Comparison of ENCODE assay signal across 1 fruit fly cellular context in genomic region chrX:590479-590878, dm6.
TF ChIP-seq lines count a peak whose summit lies in the region.

No protein-coding gene starts in this region.

TF ChIP-seq in whole organism, embryonic, 481 proteins besides CTCF, POLR2A, EP300 and RAD21 (continued from another document):
- TF ChIP-seq B-H1 (GFP tag; IDR thresholded peaks at IDR 0.05; lab: Robert Waterston, UW) (no peak), dpn (GFP tag; optimal IDR thresholded peaks at IDR 0.05; lab: Kevin White, UChicago) (no peak), CG1832 (GFP tag; optimal IDR thresholded peaks at IDR 0.05; lab: Kevin White, UChicago) (peak; percentile 86), fru (optimal IDR thresholded peaks at IDR 0.05; lab: Kevin White, UChicago) (no peak), zfh2 (GFP tag; optimal IDR thresholded peaks at IDR 0.05; lab: Kevin White, UChicago) (no peak), BEAF-32 (GFP tag; optimal IDR thresholded peaks at IDR 0.05; lab: Kevin White, UChicago) (no peak), schlank (tag; optimal IDR thresholded peaks at IDR 0.05; lab: Kevin White, UChicago) (no peak), CG10979 (tag; optimal IDR thresholded peaks at IDR 0.05; lab: Kevin White, UChicago) (no peak), CG2678 (tag; optimal IDR thresholded peaks at IDR 0.05; lab: Kevin White, UChicago) (no peak), twi (tag; optimal IDR thresholded peaks at IDR 0.05; lab: Kevin White, UChicago) (peak; percentile 13), CG7357 (GFP tag; IDR thresholded peaks at IDR 0.05; lab: Robert Waterston, UW) (no peak), CG7271 (tag; optimal IDR thresholded peaks at IDR 0.05; lab: Kevin White, UChicago) (no peak), CG13296 (GFP tag; optimal IDR thresholded peaks at IDR 0.05; lab: Kevin White, UChicago) (no peak), CG9817 (tag; optimal IDR thresholded peaks at IDR 0.05; lab: Kevin White, UChicago) (no peak), exex (tag; optimal IDR thresholded peaks at IDR 0.05; lab: Kevin White, UChicago) (no peak), D (optimal IDR thresholded peaks at IDR 0.05; lab: Kevin White, UChicago) (peak; percentile 97), D (GFP tag; optimal IDR thresholded peaks at IDR 0.05; lab: Kevin White, UChicago) (peak; percentile 38), BtbVII (GFP tag; optimal IDR thresholded peaks at IDR 0.05; lab: Kevin White, UChicago) (no peak), chinmo (GFP tag; IDR thresholded peaks at IDR 0.05; lab: Robert Waterston, UW; ENCODE audit: partially characterized antibody) (no peak), zfh1 (GFP tag; IDR thresholded peaks at IDR 0.05; lab: Robert Waterston, UW) (no peak), seq (GFP tag; IDR thresholded peaks at IDR 0.05; lab: Robert Waterston, UW) (peak; percentile 74; the same call in 1 of the 2 replicates), Scr (GFP tag; IDR thresholded peaks at IDR 0.05; lab: Robert Waterston, UW; ENCODE audit: partially characterized antibody) (no peak), insv (GFP tag; optimal IDR thresholded peaks at IDR 0.05; lab: Kevin White, UChicago) (no peak), hb (GFP tag; IDR thresholded peaks at IDR 0.05; lab: Robert Waterston, UW; ENCODE audit: partially characterized antibody) (no peak), zen (tag; optimal IDR thresholded peaks at IDR 0.05; lab: Kevin White, UChicago) (peak; percentile 20), HLH3B (GFP tag; IDR thresholded peaks at IDR 0.05; lab: Robert Waterston, UW) (no peak), crol (GFP tag; IDR thresholded peaks at IDR 0.05; lab: Robert Waterston, UW) (no peak), CG16815 (GFP tag; optimal IDR thresholded peaks at IDR 0.05; lab: Kevin White, UChicago) (no peak), CG12769 (tag; optimal IDR thresholded peaks at IDR 0.05; lab: Kevin White, UChicago) (no peak), CG8478 (optimal IDR thresholded peaks at IDR 0.05; lab: Kevin White, UChicago) (peak; percentile 84), CG12104 (GFP tag; optimal IDR thresholded peaks at IDR 0.05; lab: Kevin White, UChicago) (no peak), CG17802 (tag; optimal IDR thresholded peaks at IDR 0.05; lab: Kevin White, UChicago) (no peak), CG2889 (GFP tag; IDR thresholded peaks at IDR 0.05; lab: Robert Waterston, UW) (no peak), CG7745 (tag; optimal IDR thresholded peaks at IDR 0.05; lab: Kevin White, UChicago) (no peak), CG9727 (GFP tag; optimal IDR thresholded peaks at IDR 0.05; lab: Kevin White, UChicago) (no peak), CG9797 (GFP tag; optimal IDR thresholded peaks at IDR 0.05; lab: Kevin White, UChicago) (no peak), ham (GFP tag; IDR thresholded peaks at IDR 0.05; lab: Robert Waterston, UW) (no peak), Elba2 (GFP tag; optimal IDR thresholded peaks at IDR 0.05; lab: Kevin White, UChicago) (no peak), onecut (GFP tag; IDR thresholded peaks at IDR 0.05; lab: Robert Waterston, UW) (no peak), danr (GFP tag; IDR thresholded peaks at IDR 0.05; lab: Robert Waterston, UW) (no peak), E2f2 (GFP tag; IDR thresholded peaks at IDR 0.05; lab: Robert Waterston, UW) (no peak), CG11398 (GFP tag; optimal IDR thresholded peaks at IDR 0.05; lab: Kevin White, UChicago) (no peak), Nf-YA (GFP tag; IDR thresholded peaks at IDR 0.05; lab: Robert Waterston, UW) (peak; percentile 69), CG9876 (GFP tag; optimal IDR thresholded peaks at IDR 0.05; lab: Kevin White, UChicago) (no peak), ssp (GFP tag; IDR thresholded peaks at IDR 0.05; lab: Robert Waterston, UW) (no peak), p53 (GFP tag; optimal IDR thresholded peaks at IDR 0.05; lab: Kevin White, UChicago) (no peak), h (optimal IDR thresholded peaks at IDR 0.05; lab: Kevin White, UChicago) (no peak), slp2 (GFP tag; optimal IDR thresholded peaks at IDR 0.05; lab: Kevin White, UChicago) (no peak), Side (GFP tag; optimal IDR thresholded peaks at IDR 0.05; lab: Kevin White, UChicago) (no peak), B-H2 (GFP tag; optimal IDR thresholded peaks at IDR 0.05; lab: Kevin White, UChicago) (no peak), CG16779 (GFP tag; IDR thresholded peaks at IDR 0.05; lab: Robert Waterston, UW) (no peak), dan (GFP tag; IDR thresholded peaks at IDR 0.05; lab: Robert Waterston, UW) (no peak), Adf1 (GFP tag; IDR thresholded peaks at IDR 0.05; lab: Robert Waterston, UW) (peak; percentile 58; the same call in 1 of the 2 replicates), gsb (GFP tag; IDR thresholded peaks at IDR 0.05; lab: Robert Waterston, UW) (no peak), z (GFP tag; IDR thresholded peaks at IDR 0.05; lab: Robert Waterston, UW) (peak; percentile 61), CG13894 (tag; optimal IDR thresholded peaks at IDR 0.05; lab: Kevin White, UChicago) (no peak), CG13424 (tag; optimal IDR thresholded peaks at IDR 0.05; lab: Kevin White, UChicago) (no peak), CG6683 (GFP tag; optimal IDR thresholded peaks at IDR 0.05; lab: Kevin White, UChicago) (no peak)
